Fruit fly (Drosophila melanogaster) whole organism, prepupa: ENCODE data around the gene opa.
A peak's percentile ranks its signal among the peaks of the same experiment; 100 is the strongest.

Experiments used
- Blimp-1 ChIP-seq: fragments of 200-800 bp; sonication (Bioruptor generic); optimal IDR thresholded peaks from 3 replicates; lab custom pipeline; 2017; ENCODE audit warnings: missing biosample characterization, missing genetic modification characterization, mild to moderate bottlenecking, moderate library complexity, missing genetic modification reagents
- CG11294 ChIP-seq: fragments of 200-800 bp; sonication (Bioruptor generic); IDR thresholded peaks from 2 replicates; pipeline ENCODE4 v1.3.6; 2022; ENCODE audit warnings: missing biosample characterization, missing genetic modification characterization
- CG11762 ChIP-seq: fragments of 200-800 bp; sonication (Bioruptor generic); optimal IDR thresholded peaks from 3 replicates; lab custom pipeline; 2016; ENCODE audit warnings: missing biosample characterization, missing genetic modification characterization; ENCODE audit not compliant: insufficient read depth
- CG11902 ChIP-seq: fragments of 200-800 bp; sonication (Bioruptor generic); optimal IDR thresholded peaks from 3 replicates; lab custom pipeline; 2016; ENCODE audit warnings: missing biosample characterization, missing genetic modification characterization
- CG15336 ChIP-seq: fragments of 200-800 bp; sonication (Bioruptor generic); IDR thresholded peaks from 2 replicates; pipeline ENCODE4 v1.3.6; 2022; ENCODE audit warnings: missing biosample characterization, missing genetic modification characterization
- CG1621 ChIP-seq: fragments of 200-800 bp; sonication (Bioruptor generic); optimal IDR thresholded peaks from 3 replicates; lab custom pipeline; 2018; ENCODE audit warnings: missing biosample characterization, mild to moderate bottlenecking, missing genetic modification characterization
- CG3032 ChIP-seq: fragments of 200-800 bp; optimal IDR thresholded peaks from 2 replicates; lab custom pipeline; 2019; ENCODE audit warnings: missing biosample characterization, mild to moderate bottlenecking, missing genetic modification characterization, moderate library complexity
- CG31627 ChIP-seq: fragments of 200-800 bp; sonication (Bioruptor generic); optimal IDR thresholded peaks from 3 replicates; lab custom pipeline; 2016; ENCODE audit warnings: missing biosample characterization, missing genetic modification characterization
- CG32006 ChIP-seq: fragments of 200-800 bp; sonication (Bioruptor generic); optimal IDR thresholded peaks from 3 replicates; lab custom pipeline; 2017; ENCODE audit warnings: missing biosample characterization, mild to moderate bottlenecking, missing genetic modification characterization
- CG4318 ChIP-seq: fragments of 200-800 bp; sonication (Bioruptor generic); optimal IDR thresholded peaks from 3 replicates; lab custom pipeline; 2017; ENCODE audit warnings: missing biosample characterization, mild to moderate bottlenecking, missing genetic modification characterization
- CG6163 ChIP-seq: fragments of 200-800 bp; sonication (Bioruptor generic); IDR thresholded peaks from 3 replicates; pipeline ENCODE4 v1.3.6; 2022; ENCODE audit warnings: missing biosample characterization, missing genetic modification characterization
- CG6808 ChIP-seq: fragments of 200-800 bp; sonication (Bioruptor generic); optimal IDR thresholded peaks from 3 replicates; lab custom pipeline; 2017; ENCODE audit warnings: missing biosample characterization, missing genetic modification characterization, mild to moderate bottlenecking, moderate library complexity, missing genetic modification reagents
- CG6854 ChIP-seq: fragments of 200-800 bp; sonication (Bioruptor generic); optimal IDR thresholded peaks from 2 replicates; lab custom pipeline; 2017; ENCODE audit warnings: missing biosample characterization, mild to moderate bottlenecking, missing genetic modification characterization
- CG7368 ChIP-seq: fragments of 200-800 bp; sonication (Bioruptor generic); optimal IDR thresholded peaks from 3 replicates; lab custom pipeline; 2016; ENCODE audit warnings: missing biosample characterization, missing genetic modification characterization
- CG8119 ChIP-seq: fragments of 200-800 bp; sonication (Bioruptor generic); IDR thresholded peaks from 3 replicates; pipeline ENCODE4 v1.3.6; 2022; ENCODE audit warnings: missing biosample characterization, missing genetic modification characterization
- CG8319 ChIP-seq: fragments of 200-800 bp; sonication (Bioruptor generic); optimal IDR thresholded peaks from 3 replicates; lab custom pipeline; 2016; ENCODE audit warnings: missing biosample characterization, missing genetic modification characterization
- CG8632 ChIP-seq: fragments of 200-800 bp; sonication (Bioruptor generic); optimal IDR thresholded peaks from 3 replicates; lab custom pipeline; 2016; ENCODE audit warnings: missing biosample characterization, missing genetic modification characterization
- Eip75B ChIP-seq: fragments of 200-800 bp; sonication (Bioruptor generic); optimal IDR thresholded peaks from 3 replicates; lab custom pipeline; 2016; ENCODE audit warnings: missing biosample characterization, missing genetic modification characterization
- Eip78C ChIP-seq: fragments of 200-800 bp; sonication (Bioruptor generic); peaks from one replicate; lab custom pipeline; 2016; ENCODE audit warnings: missing biosample characterization, missing genetic modification characterization
- Eip93F ChIP-seq: fragments of 200-800 bp; sonication (Bioruptor generic); optimal IDR thresholded peaks from 2 replicates; lab custom pipeline; 2016; ENCODE audit warnings: missing biosample characterization, mild to moderate bottlenecking, missing genetic modification characterization
- Ets21C ChIP-seq: fragments of 200-800 bp; sonication (Bioruptor generic); optimal IDR thresholded peaks from 3 replicates; lab custom pipeline; 2016; ENCODE audit warnings: missing biosample characterization, missing genetic modification characterization
- Ets96B ChIP-seq: fragments of 200-800 bp; optimal IDR thresholded peaks from 2 replicates; lab custom pipeline; 2019; ENCODE audit warnings: missing biosample characterization, mild to moderate bottlenecking, missing genetic modification characterization, moderate library complexity
- Gug ChIP-seq: fragments of 200-800 bp; sonication (Bioruptor generic); IDR thresholded peaks from 2 replicates; pipeline ENCODE4 v1.3.6; 2022; ENCODE audit warnings: missing biosample characterization, missing genetic modification characterization
- Hr38 ChIP-seq: sonication (Bioruptor generic); optimal IDR thresholded peaks from 2 replicates; lab custom pipeline; 2016; ENCODE audit warnings: missing biosample characterization, missing genetic modification characterization
- Hr39 ChIP-seq: fragments of 200-800 bp; sonication (Bioruptor generic); optimal IDR thresholded peaks from 2 replicates; lab custom pipeline; 2016; ENCODE audit warnings: missing biosample characterization, missing genetic modification characterization
- Hr4 ChIP-seq: fragments of 200-800 bp; sonication (Bioruptor generic); optimal IDR thresholded peaks from 3 replicates; lab custom pipeline; 2016; ENCODE audit warnings: missing biosample characterization, missing genetic modification characterization
- Lpt ChIP-seq: fragments of 200-800 bp; sonication (Bioruptor generic); optimal IDR thresholded peaks from 3 replicates; lab custom pipeline; 2016; ENCODE audit warnings: missing biosample characterization, missing genetic modification characterization
- Met ChIP-seq: fragments of 200-800 bp; sonication (Bioruptor generic); optimal IDR thresholded peaks from 3 replicates; lab custom pipeline; 2016; ENCODE audit warnings: missing biosample characterization, missing genetic modification characterization
- OdsH ChIP-seq: fragments of 200-800 bp; sonication (Bioruptor generic); optimal IDR thresholded peaks from 3 replicates; lab custom pipeline; 2016; ENCODE audit warnings: missing biosample characterization, missing genetic modification characterization
- Smox ChIP-seq: fragments of 200-800 bp; sonication (Bioruptor generic); optimal IDR thresholded peaks from 3 replicates; lab custom pipeline; 2016; ENCODE audit warnings: missing biosample characterization, missing genetic modification characterization
- Sox102F ChIP-seq: fragments of 200-800 bp; sonication (Bioruptor generic); optimal IDR thresholded peaks from 2 replicates; lab custom pipeline; 2016; ENCODE audit warnings: missing biosample characterization, mild to moderate bottlenecking, missing genetic modification characterization
- Sox14 ChIP-seq: fragments of 200-800 bp; sonication (Bioruptor generic); optimal IDR thresholded peaks from 3 replicates; lab custom pipeline; 2016; ENCODE audit warnings: missing biosample characterization, missing genetic modification characterization
- Sox15 ChIP-seq: fragments of 200-800 bp; sonication (Bioruptor generic); optimal IDR thresholded peaks from 3 replicates; lab custom pipeline; 2016; ENCODE audit warnings: missing biosample characterization, missing genetic modification characterization
- achi ChIP-seq: fragments of 200-800 bp; sonication (Bioruptor generic); optimal IDR thresholded peaks from 3 replicates; lab custom pipeline; 2016; ENCODE audit warnings: missing biosample characterization, missing genetic modification characterization
- acj6 ChIP-seq: fragments of 200-800 bp; sonication (Bioruptor generic); optimal IDR thresholded peaks from 3 replicates; lab custom pipeline; 2016; ENCODE audit warnings: missing biosample characterization, missing genetic modification characterization
- cyc ChIP-seq: fragments of 200-800 bp; sonication (Bioruptor generic); optimal IDR thresholded peaks from 3 replicates; lab custom pipeline; 2016; ENCODE audit warnings: missing biosample characterization, missing genetic modification characterization
- dac ChIP-seq: fragments of 200-800 bp; sonication (Bioruptor generic); optimal IDR thresholded peaks from 2 replicates; lab custom pipeline; 2017; ENCODE audit warnings: missing biosample characterization, mild to moderate bottlenecking, missing genetic modification characterization
- dsx ChIP-seq: fragments of 200-800 bp; optimal IDR thresholded peaks from 3 replicates; lab custom pipeline; 2019; ENCODE audit warnings: missing biosample characterization, mild to moderate bottlenecking, missing genetic modification characterization, moderate library complexity; ENCODE audit not compliant: poor library complexity, severe bottlenecking
- esn ChIP-seq: fragments of 200-800 bp; sonication (Bioruptor generic); optimal IDR thresholded peaks from 2 replicates; lab custom pipeline; 2016; ENCODE audit warnings: missing biosample characterization, mild to moderate bottlenecking, missing genetic modification characterization, moderate library complexity
- fd59A ChIP-seq: fragments of 200-800 bp; sonication (Bioruptor generic); optimal IDR thresholded peaks from 2 replicates; lab custom pipeline; 2017; ENCODE audit warnings: missing biosample characterization, mild to moderate bottlenecking, missing genetic modification characterization, missing genetic modification reagents
- fd85E ChIP-seq: fragments of 200-800 bp; sonication (Bioruptor generic); optimal IDR thresholded peaks from 3 replicates; lab custom pipeline; 2016; ENCODE audit warnings: missing biosample characterization, missing genetic modification characterization
- fkh ChIP-seq: fragments of 200-800 bp; sonication (Bioruptor generic); optimal IDR thresholded peaks from 3 replicates; lab custom pipeline; 2017; ENCODE audit warnings: missing biosample characterization, mild to moderate bottlenecking, missing genetic modification characterization, moderate library complexity
- lz ChIP-seq: fragments of 200-800 bp; sonication (Bioruptor generic); optimal IDR thresholded peaks from 3 replicates; lab custom pipeline; 2016; ENCODE audit warnings: missing biosample characterization, missing genetic modification characterization
- net ChIP-seq: fragments of 200-800 bp; sonication (Bioruptor generic); optimal IDR thresholded peaks from 3 replicates; lab custom pipeline; 2016; ENCODE audit warnings: missing biosample characterization, missing genetic modification characterization
- pdm3 ChIP-seq: fragments of 200-800 bp; sonication (Bioruptor generic); optimal IDR thresholded peaks from 3 replicates; lab custom pipeline; 2016; ENCODE audit warnings: missing biosample characterization, missing genetic modification characterization
- salr ChIP-seq, 2 experiments: fragments of 200-800 bp; sonication (Bioruptor generic); optimal IDR thresholded peaks; 3 replicates each; lab custom pipeline; 2016 to 2018; ENCODE audit warnings: missing biosample characterization in 2 of 2, missing genetic modification characterization in 2 of 2, mild to moderate bottlenecking in 1 of 2
- spab ChIP-seq: fragments of 200-800 bp; sonication (Bioruptor generic); optimal IDR thresholded peaks from 2 replicates; lab custom pipeline; 2017; ENCODE audit warnings: missing biosample characterization, mild to moderate bottlenecking, missing genetic modification characterization, missing genetic modification reagents
- ss ChIP-seq, 2 experiments: fragments of 200-800 bp; sonication (Bioruptor generic); optimal IDR thresholded peaks; 2 replicates in 1 of 2; 3 replicates in 1 of 2; lab custom pipeline; 2017 to 2018; ENCODE audit warnings: mild to moderate bottlenecking in 2 of 2, missing biosample characterization in 2 of 2, missing genetic modification characterization in 2 of 2, moderate library complexity in 1 of 2
- topi ChIP-seq: fragments of 200-800 bp; sonication (Bioruptor generic); optimal IDR thresholded peaks from 3 replicates; lab custom pipeline; 2016; ENCODE audit warnings: missing biosample characterization, missing genetic modification characterization
- vri ChIP-seq: fragments of 200-800 bp; sonication (Bioruptor generic); optimal IDR thresholded peaks from 3 replicates; lab custom pipeline; 2016; ENCODE audit warnings: missing biosample characterization, mild to moderate bottlenecking, missing genetic modification characterization

opa gene

DNA sequence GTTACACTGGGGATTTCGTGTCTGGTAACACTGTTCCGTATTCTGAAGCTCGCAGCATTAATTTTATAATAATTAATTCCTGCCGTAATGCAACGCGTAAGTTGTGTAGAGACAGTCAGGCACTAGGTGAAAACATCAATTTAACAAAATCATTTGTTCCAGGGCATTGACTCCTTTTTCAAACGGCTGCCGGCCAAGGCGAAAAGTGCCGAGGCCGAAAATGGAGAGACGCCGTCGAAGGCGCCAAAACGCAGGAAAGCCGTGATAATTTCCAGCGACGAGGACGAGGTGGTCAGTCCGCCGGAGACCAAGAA, 54.0 kb downstream of the opa start:
- TF ChIP-seq Hr39 (GFP tag; lab: Kevin White, UChicago) = no peak
- no peak for TF ChIP-seq Sox102F (GFP tag; lab: Kevin White, UChicago)
- TF ChIP-seq CG1621 (tag; lab: Kevin White, UChicago) = peak; percentile 15

DNA sequence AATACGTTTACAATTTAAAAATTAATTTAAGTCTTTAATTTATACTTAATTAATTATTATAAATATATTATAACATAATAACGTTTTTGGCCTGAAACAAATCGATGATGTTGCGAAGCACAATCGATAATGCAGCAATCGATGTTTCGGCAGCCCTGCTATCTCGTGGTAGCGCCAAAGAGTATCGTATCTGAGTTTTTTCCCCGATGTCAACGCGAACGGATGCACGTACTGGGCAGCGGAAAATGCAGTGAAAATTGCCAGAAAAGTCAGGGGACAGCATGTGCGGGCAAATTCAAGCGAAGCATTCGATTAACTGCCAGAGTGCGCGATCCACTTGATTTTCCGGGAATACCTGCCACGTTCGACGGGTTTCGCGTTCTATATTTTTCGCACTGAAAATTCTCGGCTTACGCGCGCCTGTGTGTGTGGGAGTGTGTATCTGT, 57.8 kb downstream of the opa start, which contains the start of gene Cdep:
Cdep (plus strand) TSS at position 188 of the 446 bp plus-strand sequence.
- TF ChIP-seq Hr39 (GFP tag; lab: Kevin White, UChicago) (peak; percentile 2), Hr4 (GFP tag; lab: Kevin White, UChicago) (no peak), Sox14 (GFP tag; lab: Kevin White, UChicago) (no peak), CG1621 (tag; lab: Kevin White, UChicago) (peak; percentile 5), OdsH (GFP tag; lab: Kevin White, UChicago) (peak; percentile 14), CG11902 (GFP tag; lab: Kevin White, UChicago) (no peak), Ets96B (tag; lab: Kevin White, UChicago) (no peak), CG15336 (GFP tag; lab: Robert Waterston, UW) (0 out of 2 replicates have a peak, but pooled peaks have one; percentile 29), ss (GFP tag; optimal IDR thresholded peaks at IDR 0.05; lab: Kevin White, UChicago) (peak in 1 of 2 experiments; percentile 20), dac (no peak), pdm3 (no peak), Hr38 (no peak), topi (peak; percentile 33), net (GFP tag; lab: Kevin White, UChicago) (no peak), fd85E (GFP tag; lab: Kevin White, UChicago) (no peak), CG11762 (GFP tag; lab: Kevin White, UChicago) (no peak), CG31627 (GFP tag; lab: Kevin White, UChicago) (no peak), Sox15 (GFP tag; lab: Kevin White, UChicago) (no peak), Eip75B (GFP tag; lab: Kevin White, UChicago) (no peak), esn (GFP tag; lab: Kevin White, UChicago) (peak; percentile 21), Smox (GFP tag; lab: Kevin White, UChicago) (peak; percentile 17), CG6808 (peak; percentile 30), CG32006 (GFP tag; lab: Kevin White, UChicago) (peak; percentile 17), Blimp-1 (GFP tag; lab: Kevin White, UChicago) (no peak), Gug (GFP tag; lab: Robert Waterston, UW) (no peak), vri (GFP tag; lab: Kevin White, UChicago) (peak; percentile 18), CG11294 (no peak), CG6854 (GFP tag; lab: Kevin White, UChicago) (peak; percentile 22), CG3032 (tag; lab: Kevin White, UChicago) (peak; percentile 43), fd59A (GFP tag; lab: Kevin White, UChicago) (no peak), achi (GFP tag; lab: Kevin White, UChicago) (peak; percentile 49), Ets21C (GFP tag; lab: Kevin White, UChicago) (no peak), CG8119 (GFP tag; lab: Robert Waterston, UW) (no peak), Met (GFP tag; lab: Kevin White, UChicago) (peak; percentile 42), CG6163 (GFP tag; lab: Robert Waterston, UW) (no peak), Eip78C (GFP tag; lab: Kevin White, UChicago) (peak; percentile 69), Eip93F (GFP tag; lab: Kevin White, UChicago) (no peak), CG7368 (GFP tag; lab: Kevin White, UChicago) (peak; percentile 0), CG8632 (GFP tag; lab: Kevin White, UChicago) (peak; percentile 4), dsx (GFP tag; lab: Kevin White, UChicago) (no peak), fkh (GFP tag; lab: Kevin White, UChicago) (no peak), acj6 (GFP tag; lab: Kevin White, UChicago) (peak; percentile 30), cyc (peak; percentile 2), lz (GFP tag; lab: Kevin White, UChicago) (no peak), spab (no peak), Lpt (no peak), CG8319 (GFP tag; lab: Kevin White, UChicago) (no peak), salr (GFP tag; optimal IDR thresholded peaks at IDR 0.05; lab: Kevin White, UChicago) (no peak), CG4318 (GFP tag; lab: Kevin White, UChicago) (no peak)
